Fruit fly (Drosophila melanogaster) whole organism, embryonic: ENCODE data around the gene Cyp313a4.
A peak's percentile ranks its signal among the peaks of the same experiment; 100 is the strongest.

Experiments
- Atf3 ChIP-seq: fragments of 200-800 bp; sonication (Bioruptor generic); optimal IDR thresholded peaks from 3 replicates; lab custom pipeline; 2016; ENCODE audit warnings: missing biosample characterization, missing genetic modification characterization
- B-H2 ChIP-seq: fragments of 200-800 bp; sonication (Bioruptor generic); optimal IDR thresholded peaks from 2 replicates; lab custom pipeline; 2018; ENCODE audit warnings: missing biosample characterization, mild to moderate bottlenecking, missing genetic modification characterization
- C15 ChIP-seq: fragments of 200-800 bp; sonication (Bioruptor generic); IDR thresholded peaks from 3 replicates; pipeline ENCODE4 v1.3.6; 2022; ENCODE audit warnings: missing biosample characterization, missing genetic modification characterization
- CG11247 ChIP-seq: fragments of 200-800 bp; sonication (Bioruptor generic); IDR thresholded peaks from 2 replicates; pipeline ENCODE4 v1.3.6; 2022; ENCODE audit warnings: missing biosample characterization, missing genetic modification characterization
- CG11456 ChIP-seq: fragments of 200-800 bp; sonication (Bioruptor generic); IDR thresholded peaks from 3 replicates; pipeline ENCODE4 v1.3.6; 2022; ENCODE audit warnings: missing biosample characterization, missing genetic modification characterization
- CG12769 ChIP-seq: fragments of 200-800 bp; sonication (Bioruptor generic); optimal IDR thresholded peaks from 2 replicates; lab custom pipeline; 2019; ENCODE audit warnings: missing biosample characterization, mild to moderate bottlenecking, missing genetic modification characterization, moderate library complexity
- CG17328 ChIP-seq: fragments of 200-800 bp; sonication (Bioruptor generic); IDR thresholded peaks from 2 replicates; pipeline ENCODE4 v1.3.6; 2022; ENCODE audit warnings: missing biosample characterization, missing genetic modification characterization
- CG17361 ChIP-seq: fragments of 200-800 bp; sonication (Bioruptor generic); IDR thresholded peaks from 3 replicates; pipeline ENCODE4 v1.3.6; 2022; ENCODE audit warnings: missing biosample characterization, missing genetic modification characterization
- CG17612 ChIP-seq: fragments of 200-800 bp; sonication (Bioruptor generic); IDR thresholded peaks from 2 replicates; pipeline ENCODE4 v1.3.6; 2022; ENCODE audit warnings: missing biosample characterization, missing genetic modification characterization
- CG18599 ChIP-seq: fragments of 200-800 bp; sonication (Bioruptor generic); optimal IDR thresholded peaks from 3 replicates; lab custom pipeline; 2017; ENCODE audit warnings: missing biosample characterization, missing genetic modification characterization, mild to moderate bottlenecking, moderate library complexity, missing genetic modification reagents
- CG2116 ChIP-seq: fragments of 200-800 bp; sonication (Bioruptor generic); optimal IDR thresholded peaks from 3 replicates; lab custom pipeline; 2018; ENCODE audit warnings: missing biosample characterization, mild to moderate bottlenecking, missing genetic modification characterization
- CG2875 ChIP-seq: fragments of 200-800 bp; sonication (Bioruptor generic); optimal IDR thresholded peaks from 2 replicates; lab custom pipeline; 2017; ENCODE audit warnings: missing biosample characterization, mild to moderate bottlenecking, missing genetic modification characterization, missing genetic modification reagents
- CG2889 ChIP-seq: fragments of 200-800 bp; sonication (Bioruptor generic); IDR thresholded peaks from 3 replicates; pipeline ENCODE4 v1.3.6; 2022; ENCODE audit warnings: missing biosample characterization, missing genetic modification characterization
- CG30020 ChIP-seq: fragments of 200-800 bp; optimal IDR thresholded peaks from 2 replicates; lab custom pipeline; 2019; ENCODE audit warnings: missing biosample characterization, mild to moderate bottlenecking, missing genetic modification characterization, moderate library complexity
- CG32532 ChIP-seq: fragments of 200-800 bp; sonication (Bioruptor generic); IDR thresholded peaks from 2 replicates; pipeline ENCODE4 v1.3.6; 2022; ENCODE audit warnings: missing biosample characterization, missing genetic modification characterization
- CG32767 ChIP-seq: fragments of 200-800 bp; sonication (Bioruptor generic); IDR thresholded peaks from 2 replicates; pipeline ENCODE4 v1.3.6; 2022; ENCODE audit warnings: missing biosample characterization, missing genetic modification characterization
- CG32772 ChIP-seq: fragments of 200-800 bp; sonication (Bioruptor generic); IDR thresholded peaks from 2 replicates; pipeline ENCODE4 v1.3.6; 2022; ENCODE audit warnings: missing biosample characterization, missing genetic modification characterization
- CG3838 ChIP-seq: fragments of 200-800 bp; sonication (Bioruptor generic); optimal IDR thresholded peaks from 3 replicates; lab custom pipeline; 2016; ENCODE audit warnings: missing biosample characterization, missing genetic modification characterization
- CG4617 ChIP-seq: fragments of 200-800 bp; sonication (Bioruptor generic); optimal IDR thresholded peaks from 3 replicates; lab custom pipeline; 2016; ENCODE audit warnings: missing biosample characterization, missing genetic modification characterization, borderline replicate concordance
- CG5245 ChIP-seq: fragments of 200-800 bp; sonication (Bioruptor generic); optimal IDR thresholded peaks from 3 replicates; lab custom pipeline; 2016; ENCODE audit warnings: missing biosample characterization, missing genetic modification characterization
- CG7271 ChIP-seq: fragments of 200-800 bp; sonication (Bioruptor generic); optimal IDR thresholded peaks from 2 replicates; lab custom pipeline; 2018; ENCODE audit warnings: missing biosample characterization, mild to moderate bottlenecking, missing genetic modification characterization, moderate library complexity
- CG7357 ChIP-seq: fragments of 200-800 bp; sonication (Bioruptor generic); IDR thresholded peaks from 3 replicates; pipeline ENCODE4 v1.3.6; 2022; ENCODE audit warnings: missing biosample characterization, missing genetic modification characterization
- CG8765 ChIP-seq: fragments of 200-800 bp; sonication (Bioruptor generic); IDR thresholded peaks from 2 replicates; pipeline ENCODE4 v1.3.6; 2022; ENCODE audit warnings: missing biosample characterization, missing genetic modification characterization
- Deaf1 ChIP-seq: fragments of 200-800 bp; optimal IDR thresholded peaks from 3 replicates; lab custom pipeline; 2019; ENCODE audit warnings: missing biosample characterization, mild to moderate bottlenecking, missing genetic modification characterization, moderate library complexity
- Dip3 ChIP-seq: fragments of 200-800 bp; sonication (Bioruptor generic); optimal IDR thresholded peaks from 3 replicates; lab custom pipeline; 2016; ENCODE audit warnings: missing biosample characterization, missing genetic modification characterization
- Fer3 ChIP-seq: fragments of 200-800 bp; sonication (Bioruptor generic); optimal IDR thresholded peaks from 2 replicates; lab custom pipeline; 2018; ENCODE audit warnings: missing biosample characterization, mild to moderate bottlenecking, missing genetic modification characterization, moderate library complexity
- HLH3B ChIP-seq: fragments of 200-800 bp; sonication (Bioruptor generic); IDR thresholded peaks from 2 replicates; pipeline ENCODE4 v1.3.6; 2022; ENCODE audit warnings: missing biosample characterization, missing genetic modification characterization
- HLH4C ChIP-seq: fragments of 200-800 bp; sonication (Bioruptor generic); IDR thresholded peaks from 3 replicates; pipeline ENCODE4 v1.3.6; 2022; ENCODE audit warnings: missing biosample characterization, missing genetic modification characterization; ENCODE audit not compliant: partially characterized antibody
- HLHmδ ChIP-seq: fragments of 200-800 bp; sonication (Bioruptor generic); optimal IDR thresholded peaks from 2 replicates; lab custom pipeline; 2018; ENCODE audit warnings: missing biosample characterization, mild to moderate bottlenecking, missing genetic modification characterization, moderate library complexity
- Max ChIP-seq: fragments of 200-800 bp; sonication (Bioruptor generic); optimal IDR thresholded peaks from 2 replicates; lab custom pipeline; 2016; ENCODE audit warnings: missing biosample characterization, mild to moderate bottlenecking, missing genetic modification characterization
- Myb ChIP-seq: fragments of 200-800 bp; sonication (Bioruptor generic); optimal IDR thresholded peaks from 2 replicates; lab custom pipeline; 2016; ENCODE audit warnings: missing biosample characterization, missing genetic modification characterization
- NC2β ChIP-seq: fragments of 200-800 bp; sonication (Bioruptor generic); optimal IDR thresholded peaks from 2 replicates; lab custom pipeline; 2016; ENCODE audit warnings: missing biosample characterization, missing genetic modification characterization
- Nf-YC ChIP-seq: fragments of 200-800 bp; optimal IDR thresholded peaks from 3 replicates; lab custom pipeline; 2019; ENCODE audit warnings: missing biosample characterization, mild to moderate bottlenecking, missing genetic modification characterization, moderate library complexity
- Ptx1 ChIP-seq: fragments of 200-800 bp; sonication (Bioruptor generic); IDR thresholded peaks from 2 replicates; pipeline ENCODE4 v1.3.6; 2022; ENCODE audit warnings: missing biosample characterization, missing genetic modification characterization
- Sox102F ChIP-seq: fragments of 200-800 bp; sonication (Bioruptor generic); optimal IDR thresholded peaks from 2 replicates; lab custom pipeline; 2018; ENCODE audit warnings: missing biosample characterization, mild to moderate bottlenecking, missing genetic modification characterization, moderate library complexity
- Vsx1 ChIP-seq: fragments of 200-800 bp; sonication (Bioruptor generic); optimal IDR thresholded peaks from 2 replicates; lab custom pipeline; 2017; ENCODE audit warnings: missing biosample characterization, mild to moderate bottlenecking, missing genetic modification characterization, missing genetic modification reagents
- chinmo ChIP-seq: fragments of 200-800 bp; sonication (Bioruptor generic); IDR thresholded peaks from 4 replicates; pipeline ENCODE4 v1.3.6; 2022; ENCODE audit warnings: missing biosample characterization, missing genetic modification characterization; ENCODE audit not compliant: partially characterized antibody
- crc ChIP-seq: fragments of 200-800 bp; sonication (Bioruptor generic); optimal IDR thresholded peaks from 2 replicates; lab custom pipeline; 2016; ENCODE audit warnings: missing biosample characterization, missing genetic modification characterization
- dmrt11E ChIP-seq: fragments of 200-800 bp; sonication (Bioruptor generic); optimal IDR thresholded peaks from 3 replicates; lab custom pipeline; 2018; ENCODE audit warnings: missing biosample characterization, mild to moderate bottlenecking, missing genetic modification characterization, moderate library complexity
- esg ChIP-seq: fragments of 200-800 bp; sonication (Bioruptor generic); conservative IDR thresholded peaks from 2 replicates; pipeline ENCODE4 v1.3.6; 2022; ENCODE audit warnings: missing biosample characterization, missing genetic modification characterization
- ham ChIP-seq: fragments of 200-800 bp; sonication (Bioruptor generic); IDR thresholded peaks from 2 replicates; pipeline ENCODE4 v1.3.6; 2022; ENCODE audit warnings: missing biosample characterization, missing genetic modification characterization
- hbn ChIP-seq: fragments of 200-800 bp; sonication (Bioruptor generic); IDR thresholded peaks from 2 replicates; pipeline ENCODE4 v1.3.6; 2022; ENCODE audit warnings: missing biosample characterization, missing genetic modification characterization; ENCODE audit not compliant: partially characterized antibody
- hth ChIP-seq: fragments of >200 bp; optimal IDR thresholded peaks from 2 replicates; lab custom pipeline; 2017; ENCODE audit warnings: inconsistent platforms
- ind ChIP-seq: fragments of 200-800 bp; sonication (Bioruptor generic); optimal IDR thresholded peaks from 3 replicates; lab custom pipeline; 2016; ENCODE audit warnings: missing biosample characterization, missing genetic modification characterization
- insv ChIP-seq, 2 experiments: fragments of 200-800 bp; sonication (Bioruptor generic); optimal IDR thresholded peaks; 3 replicates each; lab custom pipeline; 2016 to 2018; ENCODE audit warnings: missing biosample characterization in 2 of 2, missing genetic modification characterization in 2 of 2
- inv ChIP-seq: fragments of 200-800 bp; sonication (Bioruptor generic); IDR thresholded peaks from 2 replicates; pipeline ENCODE4 v1.3.6; 2022; ENCODE audit warnings: missing biosample characterization, missing genetic modification characterization; ENCODE audit not compliant: partially characterized antibody
- lov ChIP-seq, 2 experiments: fragments of 200-800 bp in 1 of 2; fragments of >200 bp in 1 of 2; sonication (Bioruptor generic) in 1 of 2; IDR thresholded peaks in 1 of 2; optimal IDR thresholded peaks in 1 of 2; 2 replicates in 1 of 2; 3 replicates in 1 of 2; pipeline versions ENCODE4 v1.3.6 to Lab custom; 2017 to 2022; ENCODE audit warnings: missing biosample characterization in 1 of 2, missing genetic modification characterization in 1 of 2
- usp ChIP-seq: fragments of >200 bp; optimal IDR thresholded peaks from 2 replicates; lab custom pipeline; 2017; ENCODE audit warnings: missing biosample characterization, missing genetic modification characterization

Gene Cyp313a4

dm6 chr3R:12717588-12718535 lies 36.7 kb upstream of the Cyp313a4 start (continued):
- TF ChIP-seq NC2β (peak; percentile 39), CG32772 (GFP tag; lab: Robert Waterston, UW) (peak; percentile 45; the same call in 1 of the 2 replicates), CG12769 (tag; lab: Kevin White, UChicago) (no peak), ham (GFP tag; lab: Robert Waterston, UW) (no peak), CG30020 (tag; lab: Kevin White, UChicago) (no peak), B-H2 (GFP tag; lab: Kevin White, UChicago) (no peak), Nf-YC (tag; lab: Kevin White, UChicago) (no peak), Deaf1 (tag; lab: Kevin White, UChicago) (no peak), CG7271 (tag; lab: Kevin White, UChicago) (no peak), inv (GFP tag; lab: Robert Waterston, UW) (no peak), dmrt11E (no peak), CG3838 (GFP tag; lab: Kevin White, UChicago) (no peak), CG17328 (GFP tag; lab: Robert Waterston, UW) (peak; percentile 67), ind (peak; percentile 59), CG17361 (GFP tag; lab: Robert Waterston, UW) (no peak; the same call in 1 of the 3 replicates), Fer3 (peak; percentile 68), CG18599 (GFP tag; lab: Kevin White, UChicago) (peak; percentile 81), Vsx1 (GFP tag; lab: Kevin White, UChicago) (no peak), CG5245 (GFP tag; lab: Kevin White, UChicago) (peak; percentile 19), CG11456 (GFP tag; lab: Robert Waterston, UW) (peak; percentile 64; the same call in 2 of the 3 replicates), HLHmδ (GFP tag; lab: Kevin White, UChicago) (no peak), CG32532 (GFP tag; lab: Robert Waterston, UW) (peak; percentile 79), Sox102F (peak; percentile 64), Myb (GFP tag; lab: Kevin White, UChicago) (peak; percentile 20), Max (GFP tag; lab: Kevin White, UChicago) (peak; percentile 28), hth (no peak), CG11247 (0 out of 2 replicates have a peak, but pooled peaks have one; percentile 10), lov (optimal IDR thresholded peaks at IDR 0.05; lab: Kevin White, UChicago) (no peak), lov (GFP tag; IDR thresholded peaks at IDR 0.05; lab: Robert Waterston, UW) (no peak), CG2889 (GFP tag; lab: Robert Waterston, UW) (peak; percentile 71), C15 (no peak), CG8765 (GFP tag; lab: Robert Waterston, UW) (no peak), CG7357 (GFP tag; lab: Robert Waterston, UW) (no peak; the same call in 2 of the 3 replicates), CG32767 (GFP tag; lab: Robert Waterston, UW) (0 out of 2 replicates have a peak, but pooled peaks have one; percentile 29), Atf3 (GFP tag; lab: Kevin White, UChicago) (peak; percentile 11), chinmo (GFP tag; lab: Robert Waterston, UW) (0 out of 4 replicates have a peak, but pooled peaks have one; percentile 56), CG17612 (GFP tag; lab: Robert Waterston, UW) (no peak), CG4617 (peak; percentile 14), insv (GFP tag; optimal IDR thresholded peaks at IDR 0.05; lab: Kevin White, UChicago) (no peak), HLH3B (GFP tag; lab: Robert Waterston, UW) (peak; percentile 69), crc (GFP tag; lab: Kevin White, UChicago) (peak; percentile 19), esg (peak; percentile 31; the same call in 1 of the 2 replicates), HLH4C (GFP tag; lab: Robert Waterston, UW) (no peak), CG2875 (GFP tag; lab: Kevin White, UChicago) (peak; percentile 27), usp (GFP tag; lab: Kevin White, UChicago) (no peak), Ptx1 (GFP tag; lab: Robert Waterston, UW) (peak; percentile 72; the same call in 1 of the 2 replicates), hbn (GFP tag; lab: Robert Waterston, UW) (no peak), CG2116 (GFP tag; lab: Kevin White, UChicago) (peak; percentile 16), Dip3 (GFP tag; lab: Kevin White, UChicago) (peak; percentile 43)
